Worm (Caenorhabditis elegans): Measurements from ENCODE around the gene C55A6.3.

DNA sequence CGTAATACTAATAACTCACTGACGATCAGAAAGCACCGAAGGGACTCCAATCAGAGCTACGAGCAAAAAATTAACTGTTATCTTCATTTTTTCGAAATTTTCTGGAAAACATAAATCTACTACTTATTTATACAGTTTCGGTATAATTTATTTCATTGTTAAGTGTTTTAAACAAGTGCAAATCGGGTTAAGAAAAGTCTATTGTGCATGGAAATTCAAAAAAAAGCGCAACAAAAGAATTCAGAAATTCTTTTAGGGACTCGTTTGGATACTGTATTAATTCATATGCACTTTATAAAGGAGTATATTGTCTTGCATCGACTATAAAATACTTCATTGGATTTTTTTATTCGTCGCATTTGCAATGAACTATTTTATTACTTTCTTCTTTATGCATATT lies 41.1 kb downstream of the C55A6.3 start, which contains the start of the genes nas-20 and nas-21:
- no peak for TF ChIP-seq pha-4 (tag; optimal IDR thresholded peaks at IDR 0.05)
- TF ChIP-seq unc-39 (tag; optimal IDR thresholded peaks at IDR 0.05) = no peak
- TF ChIP-seq lsy-2 (tag; optimal IDR thresholded peaks at IDR 0.05) = no peak
- TF ChIP-seq elt-1 (tag; optimal IDR thresholded peaks at IDR 0.05; ENCODE audit: borderline replicate concordance, insufficient read depth) = no peak
- TF ChIP-seq blmp-1 (tag; optimal IDR thresholded peaks at IDR 0.05) = no peak

Measured in whole organism, mixed stage, embryonic.